Fruit fly (Drosophila melanogaster): ENCODE results near the gene Dip-B.
A peak's percentile ranks its signal among the peaks of the same experiment; 100 is the strongest.

Dip-B gene

dm6 chr3R:13796071-13796470 lies 14.0 kb downstream of the Dip-B start (continued):
- TF ChIP-seq gsb-n (tag; optimal IDR thresholded peaks at IDR 0.05) (peak; percentile 29), fd96Cb (tag; optimal IDR thresholded peaks at IDR 0.05) (peak; percentile 38), Drgx (GFP tag; IDR thresholded peaks at IDR 0.05) (peak; percentile 40), Blimp-1 (GFP tag; optimal IDR thresholded peaks at IDR 0.05) (peak; percentile 59), CG7963 (GFP tag; IDR thresholded peaks at IDR 0.05; ENCODE audit: partially characterized antibody) (no peak), CG6254 (GFP tag; optimal IDR thresholded peaks at IDR 0.05) (peak; percentile 47), CG16863 (GFP tag; optimal IDR thresholded peaks at IDR 0.05) (no peak), gem (tag; optimal IDR thresholded peaks at IDR 0.05) (peak; percentile 69), az2 (GFP tag; optimal IDR thresholded peaks at IDR 0.05) (peak; percentile 21), CG17361 (GFP tag; IDR thresholded peaks at IDR 0.05) (peak; percentile 57), CG31441 (GFP tag; IDR thresholded peaks at IDR 0.05) (peak; percentile 60), abd-A (tag; optimal IDR thresholded peaks at IDR 0.05) (no peak), CG13894 (tag; optimal IDR thresholded peaks at IDR 0.05) (no peak), CG7839 (tag; optimal IDR thresholded peaks at IDR 0.05) (peak; percentile 30), CG7372 (GFP tag; IDR thresholded peaks at IDR 0.05) (no peak), Taf1 (GFP tag; IDR thresholded peaks at IDR 0.05) (no peak), bsh (GFP tag; optimal IDR thresholded peaks at IDR 0.05) (peak in 1 of 2 experiments; percentile 85), phol (tag; optimal IDR thresholded peaks at IDR 0.05) (peak; percentile 57), CG17328 (GFP tag; IDR thresholded peaks at IDR 0.05) (peak; percentile 24; the same call in 1 of the 2 replicates), Chrac-16 (GFP tag; optimal IDR thresholded peaks at IDR 0.05) (no peak), row (GFP tag; IDR thresholded peaks at IDR 0.05) (peak; percentile 26; the same call in 1 of the 3 replicates), Ssrp (tag; optimal IDR thresholded peaks at IDR 0.05) (peak; percentile 59), Usf (GFP tag; optimal IDR thresholded peaks at IDR 0.05) (no peak), PHDP (tag; optimal IDR thresholded peaks at IDR 0.05) (peak; percentile 39), CG11504 (tag; optimal IDR thresholded peaks at IDR 0.05) (peak; percentile 50), CG8388 (GFP tag; optimal IDR thresholded peaks at IDR 0.05) (peak; percentile 47), CG8478 (optimal IDR thresholded peaks at IDR 0.05) (no peak), ci (GFP tag; IDR thresholded peaks at IDR 0.05) (0 out of 3 replicates have a peak, but pooled peaks have one; percentile 9), lola (GFP tag; optimal IDR thresholded peaks at IDR 0.05) (peak in 1 of 3 experiments; percentile 66), Jarid2 (GFP tag; optimal IDR thresholded peaks at IDR 0.05) (peak; percentile 12), disco-r (GFP tag; optimal IDR thresholded peaks at IDR 0.05) (no peak), CG14710 (tag; optimal IDR thresholded peaks at IDR 0.05) (peak; percentile 60), D19A (tag; optimal IDR thresholded peaks at IDR 0.05) (peak; percentile 49), Hmr (GFP tag; optimal IDR thresholded peaks at IDR 0.05) (no peak), trem (tag; optimal IDR thresholded peaks at IDR 0.05) (peak; percentile 38), CG2678 (tag; optimal IDR thresholded peaks at IDR 0.05) (peak; percentile 54), CG16815 (GFP tag; optimal IDR thresholded peaks at IDR 0.05) (no peak), prd (optimal IDR thresholded peaks at IDR 0.05) (no peak), prd (GFP tag; IDR thresholded peaks at IDR 0.05) (peak; percentile 31; the same call in 1 of the 3 replicates), CG14860 (GFP tag; IDR thresholded peaks at IDR 0.05; ENCODE audit: partially characterized antibody) (no peak), CG7556 (GFP tag; optimal IDR thresholded peaks at IDR 0.05) (peak; percentile 12), tna (GFP tag; IDR thresholded peaks at IDR 0.05; ENCODE audit: partially characterized antibody) (no peak), CG13287 (GFP tag; IDR thresholded peaks at IDR 0.05; ENCODE audit: partially characterized antibody) (no peak), Xrp1 (GFP tag; IDR thresholded peaks at IDR 0.05) (peak; percentile 54), sens (GFP tag) (peak; percentile 63), nmo (GFP tag; optimal IDR thresholded peaks at IDR 0.05) (peak; percentile 57), CG2199 (GFP tag; IDR thresholded peaks at IDR 0.05) (no peak), CoRest (tag; optimal IDR thresholded peaks at IDR 0.05) (peak; percentile 28), Ptx1 (GFP tag; IDR thresholded peaks at IDR 0.05) (no peak), CG11723 (GFP tag; optimal IDR thresholded peaks at IDR 0.05) (no peak)

Measured in whole organism, embryonic.